Fruit fly (Drosophila melanogaster): ENCODE results near the gene CG3448.

Gene CG3448

dm6 chr3L:9420054-9420818 lies 31.1 kb downstream of the CG3448 start (continued):
- TF ChIP-seq Met (GFP tag; optimal IDR thresholded peaks at IDR 0.05) (peak; percentile 98), Smox (GFP tag; optimal IDR thresholded peaks at IDR 0.05) (peak; percentile 98), CG8632 (GFP tag; optimal IDR thresholded peaks at IDR 0.05) (peak; percentile 97), CG6163 (GFP tag; IDR thresholded peaks at IDR 0.05) (peak; percentile 97), OdsH (GFP tag; optimal IDR thresholded peaks at IDR 0.05) (peak; percentile 95), Sox15 (GFP tag; optimal IDR thresholded peaks at IDR 0.05) (peak; percentile 92), CG11762 (GFP tag; optimal IDR thresholded peaks at IDR 0.05; ENCODE audit: insufficient read depth) (peak; percentile 95), net (GFP tag; optimal IDR thresholded peaks at IDR 0.05) (peak; percentile 97), CG8119 (GFP tag; IDR thresholded peaks at IDR 0.05) (peak; percentile 98), vri (GFP tag; optimal IDR thresholded peaks at IDR 0.05) (peak; percentile 89), Blimp-1 (GFP tag; optimal IDR thresholded peaks at IDR 0.05) (peak; percentile 91), Eip75B (GFP tag; optimal IDR thresholded peaks at IDR 0.05) (peak; percentile 99), Hr38 (GFP tag; optimal IDR thresholded peaks at IDR 0.05) (no peak), CG6792 (GFP tag; optimal IDR thresholded peaks at IDR 0.05) (peak; percentile 98), Ets96B (tag; optimal IDR thresholded peaks at IDR 0.05) (peak; percentile 97), CG16779 (tag; optimal IDR thresholded peaks at IDR 0.05) (peak; percentile 94), acj6 (GFP tag; optimal IDR thresholded peaks at IDR 0.05) (peak; percentile 96), salr (GFP tag; optimal IDR thresholded peaks at IDR 0.05) (peak; percentile 91), CG11294 (GFP tag; IDR thresholded peaks at IDR 0.05) (peak; percentile 88), CG10631 (GFP tag; optimal IDR thresholded peaks at IDR 0.05) (peak; percentile 94), CG3032 (tag; optimal IDR thresholded peaks at IDR 0.05) (peak; percentile 94), Hr39 (GFP tag; optimal IDR thresholded peaks at IDR 0.05) (peak; percentile 96), Eip78C (GFP tag) (peak; percentile 99), topi (GFP tag; optimal IDR thresholded peaks at IDR 0.05) (peak; percentile 98), CG6276 (GFP tag; optimal IDR thresholded peaks at IDR 0.05) (peak; percentile 94), CG15336 (GFP tag; IDR thresholded peaks at IDR 0.05) (peak; percentile 98), Gug (GFP tag; IDR thresholded peaks at IDR 0.05) (peak; percentile 93), Hr4 (GFP tag; optimal IDR thresholded peaks at IDR 0.05) (peak; percentile 95), fd85E (GFP tag; optimal IDR thresholded peaks at IDR 0.05) (peak; percentile 87), ss (GFP tag; optimal IDR thresholded peaks at IDR 0.05) (peak; percentile 93 to 96), spab (GFP tag; optimal IDR thresholded peaks at IDR 0.05) (peak; percentile 93)

- no peak for TF ChIP-seq dsx (GFP tag; optimal IDR thresholded peaks at IDR 0.05; ENCODE audit: poor library complexity, severe bottlenecking)
- peak; percentile 85 for TF ChIP-seq CG15336 (GFP tag; IDR thresholded peaks at IDR 0.05)
- no peak for TF ChIP-seq CG6808 (GFP tag; optimal IDR thresholded peaks at IDR 0.05)
- TF ChIP-seq achi (GFP tag; optimal IDR thresholded peaks at IDR 0.05), result peak; percentile 39
- peak; percentile 63 for TF ChIP-seq CG32006 (GFP tag; optimal IDR thresholded peaks at IDR 0.05)
- peak; percentile 3 for TF ChIP-seq esn (GFP tag; optimal IDR thresholded peaks at IDR 0.05)
- peak; percentile 81 for TF ChIP-seq CG8119 (GFP tag; IDR thresholded peaks at IDR 0.05)
- no peak for TF ChIP-seq spab (GFP tag; optimal IDR thresholded peaks at IDR 0.05)
- TF ChIP-seq Gug (GFP tag; IDR thresholded peaks at IDR 0.05), result peak; percentile 74
- peak; percentile 30 for TF ChIP-seq CG8319 (GFP tag; optimal IDR thresholded peaks at IDR 0.05)
- TF ChIP-seq Hr4 (GFP tag; optimal IDR thresholded peaks at IDR 0.05), result peak; percentile 50
- TF ChIP-seq CG31627 (GFP tag; optimal IDR thresholded peaks at IDR 0.05), result peak; percentile 70
- TF ChIP-seq Sox102F (GFP tag; optimal IDR thresholded peaks at IDR 0.05), result peak; percentile 67
- TF ChIP-seq CG1621 (tag; optimal IDR thresholded peaks at IDR 0.05), result no peak
- no peak for TF ChIP-seq CG9139 (GFP tag; optimal IDR thresholded peaks at IDR 0.05)
- TF ChIP-seq Smox (GFP tag; optimal IDR thresholded peaks at IDR 0.05), result peak; percentile 37
- TF ChIP-seq OdsH (GFP tag; optimal IDR thresholded peaks at IDR 0.05), result peak; percentile 69
- peak; percentile 19 for TF ChIP-seq CG11762 (GFP tag; optimal IDR thresholded peaks at IDR 0.05; ENCODE audit: insufficient read depth)
- peak; percentile 65 for TF ChIP-seq CG11294 (GFP tag; IDR thresholded peaks at IDR 0.05)
- no peak for TF ChIP-seq Blimp-1 (GFP tag; optimal IDR thresholded peaks at IDR 0.05)
- TF ChIP-seq CG4318 (GFP tag; optimal IDR thresholded peaks at IDR 0.05), result peak; percentile 45
- no peak for TF ChIP-seq CG10631 (GFP tag; optimal IDR thresholded peaks at IDR 0.05)
- peak; percentile 43 for TF ChIP-seq Ets96B (tag; optimal IDR thresholded peaks at IDR 0.05)
- TF ChIP-seq Lpt (GFP tag; optimal IDR thresholded peaks at IDR 0.05), result peak; percentile 61
- peak; percentile 78 for TF ChIP-seq CG3919 (GFP tag; optimal IDR thresholded peaks at IDR 0.05)
- TF ChIP-seq Sox15 (GFP tag; optimal IDR thresholded peaks at IDR 0.05), result peak; percentile 43
- TF ChIP-seq Eip78C (GFP tag), result peak; percentile 87
- peak; percentile 72 for TF ChIP-seq Met (GFP tag; optimal IDR thresholded peaks at IDR 0.05)
- TF ChIP-seq Ets21C (GFP tag; optimal IDR thresholded peaks at IDR 0.05), result no peak
- peak; percentile 64 for TF ChIP-seq Hr39 (GFP tag; optimal IDR thresholded peaks at IDR 0.05)
- peak; percentile 35 for TF ChIP-seq CG8632 (GFP tag; optimal IDR thresholded peaks at IDR 0.05)
- peak; percentile 67 for TF ChIP-seq CG6276 (GFP tag; optimal IDR thresholded peaks at IDR 0.05)
- peak; percentile 91 for TF ChIP-seq eg (GFP tag; IDR thresholded peaks at IDR 0.05)
- peak; percentile 44 for TF ChIP-seq net (GFP tag; optimal IDR thresholded peaks at IDR 0.05)
Observed at dm6 chr3L:9419328-9419727, 32.0 kb downstream of the CG3448 start.

Measured in whole organism, prepupa.